Worm (Caenorhabditis elegans) whole organism, late embryonic: ENCODE results near the gene nduf-9.

Experiments used
- Y22D7AL.16 ChIP-seq: sonication (generic microtip); optimal IDR thresholded peaks from 2 replicates; lab custom pipeline; 2016; ENCODE audit warnings: missing genetic modification characterization, missing compliant biosample characterization
- ceh-18 ChIP-seq: sonication (generic microtip); optimal IDR thresholded peaks from 2 replicates; lab custom pipeline; 2016; ENCODE audit warnings: missing genetic modification characterization, missing compliant biosample characterization
- ceh-22 ChIP-seq: sonication (generic microtip); optimal IDR thresholded peaks from 2 replicates; lab custom pipeline; 2017; ENCODE audit warnings: missing biosample characterization, missing genetic modification characterization
- ceh-30 ChIP-seq: fragments of 150-350 bp; optimal IDR thresholded peaks from 2 replicates; lab custom pipeline; 2014; ENCODE audit warnings: missing biosample characterization, missing genetic modification characterization
- ceh-45 ChIP-seq: fragments of 200-800 bp; sonication (Bioruptor generic); IDR thresholded peaks from 2 replicates; pipeline ENCODE4 v1.3.6; 2022; ENCODE audit warnings: missing genetic modification reagents, missing genetic modification characterization, missing compliant biosample characterization
- dmd-4 ChIP-seq: sonication (generic microtip); optimal IDR thresholded peaks from 2 replicates; lab custom pipeline; 2016; ENCODE audit warnings: borderline replicate concordance, missing genetic modification characterization, missing compliant biosample characterization
- dve-1 ChIP-seq: sonication (generic microtip); optimal IDR thresholded peaks from 2 replicates; lab custom pipeline; 2017; ENCODE audit warnings: antibody characterized with exemption, mild to moderate bottlenecking, missing genetic modification characterization, missing compliant biosample characterization
- eyg-1 ChIP-seq: sonication (generic microtip); optimal IDR thresholded peaks from 2 replicates; lab custom pipeline; 2016; ENCODE audit warnings: missing genotype, missing genetic modification characterization, missing compliant biosample characterization
- fkh-6 ChIP-seq: sonication (generic microtip); optimal IDR thresholded peaks from 2 replicates; lab custom pipeline; 2016; ENCODE audit warnings: missing genetic modification characterization, missing compliant biosample characterization
- hlh-6 ChIP-seq: sonication (generic microtip); optimal IDR thresholded peaks from 2 replicates; lab custom pipeline; 2016; ENCODE audit warnings: missing genotype, missing genetic modification characterization, missing compliant biosample characterization
- hlh-8 ChIP-seq: sonication (generic microtip); optimal IDR thresholded peaks from 2 replicates; lab custom pipeline; 2016; ENCODE audit warnings: missing genotype, missing genetic modification characterization, missing compliant biosample characterization
- nfya-1 ChIP-seq: sonication (generic microtip); optimal IDR thresholded peaks from 2 replicates; lab custom pipeline; 2017; ENCODE audit warnings: missing genetic modification characterization, mild to moderate bottlenecking, missing compliant biosample characterization, antibody characterized with exemption, moderate library complexity
- odd-2 ChIP-seq: sonication (generic microtip); optimal IDR thresholded peaks from 2 replicates; lab custom pipeline; 2017; ENCODE audit warnings: antibody characterized with exemption, mild to moderate bottlenecking, missing genetic modification characterization, missing compliant biosample characterization
- pat-9 ChIP-seq: fragments of 200-800 bp; sonication (Bioruptor generic); optimal IDR thresholded peaks from 2 replicates; lab custom pipeline; 2018; ENCODE audit warnings: mild to moderate bottlenecking, missing genetic modification characterization, moderate library complexity, missing compliant biosample characterization
- pax-1 ChIP-seq: fragments of 150-350 bp; optimal IDR thresholded peaks from 2 replicates; lab custom pipeline; 2014; ENCODE audit warnings: missing biosample characterization, missing genetic modification characterization
- pqm-1 ChIP-seq: sonication (generic microtip); optimal IDR thresholded peaks from 2 replicates; lab custom pipeline; 2016; ENCODE audit warnings: missing genetic modification characterization, missing compliant biosample characterization
- pros-1 ChIP-seq: fragments of 150-350 bp; optimal IDR thresholded peaks from 2 replicates; lab custom pipeline; 2014; ENCODE audit warnings: missing biosample characterization, missing genetic modification reagents, missing genetic modification characterization
- ref-2 ChIP-seq: sonication (generic microtip); optimal IDR thresholded peaks from 2 replicates; lab custom pipeline; 2016; ENCODE audit warnings: missing genetic modification characterization, missing compliant biosample characterization
- rnt-1 ChIP-seq: sonication (generic microtip); optimal IDR thresholded peaks from 2 replicates; lab custom pipeline; 2016; ENCODE audit warnings: missing genetic modification characterization, missing compliant biosample characterization
- tbx-2 ChIP-seq: sonication (generic microtip); optimal IDR thresholded peaks from 2 replicates; lab custom pipeline; 2016; ENCODE audit warnings: missing genetic modification characterization, missing compliant biosample characterization
- zip-5 ChIP-seq: sonication (generic microtip); optimal IDR thresholded peaks from 2 replicates; lab custom pipeline; 2016; ENCODE audit warnings: missing genetic modification characterization, missing compliant biosample characterization

Gene nduf-9

DNA sequence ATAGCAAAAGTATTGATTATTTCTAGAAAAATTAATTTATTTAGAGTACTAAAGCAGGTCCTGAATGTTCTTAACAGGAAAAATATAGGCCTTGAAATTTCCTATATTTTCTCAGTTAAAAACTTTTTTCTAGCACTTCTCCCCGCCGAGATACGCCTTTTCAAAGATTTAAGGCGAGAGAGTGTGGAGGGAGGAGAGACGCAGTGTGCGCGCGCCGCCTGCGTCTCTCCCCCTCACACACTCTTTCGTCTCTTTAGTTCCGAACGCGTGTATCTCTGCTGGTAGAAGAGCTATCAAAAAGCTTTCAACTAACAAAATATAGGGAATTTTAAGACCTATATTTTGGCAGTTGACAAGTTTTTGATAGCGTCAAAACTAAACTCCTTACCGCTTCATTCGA is 50.5 kb downstream of the nduf-9 start:
- TF ChIP-seq eyg-1, result no peak
- no peak for TF ChIP-seq tbx-2 (tag; lab: Kevin White, UChicago)
- no peak for TF ChIP-seq zip-5 (tag; lab: Kevin White, UChicago)
- TF ChIP-seq pat-9 (tag; lab: Kevin White, UChicago), result no peak
- TF ChIP-seq pqm-1 (tag; lab: Kevin White, UChicago), result no peak
- TF ChIP-seq ceh-45 (GFP tag; lab: Robert Waterston, UW), result no peak
- no peak for TF ChIP-seq pros-1 (tag; lab: Kevin White, UChicago)
- TF ChIP-seq hlh-8 (tag; lab: Kevin White, UChicago), result no peak
- TF ChIP-seq ceh-30 (tag; lab: Kevin White, UChicago), result no peak
- no peak for TF ChIP-seq nfya-1 (tag; lab: Kevin White, UChicago)
- TF ChIP-seq ceh-22, result no peak
- no peak for TF ChIP-seq ceh-18
- no peak for TF ChIP-seq fkh-6
- TF ChIP-seq Y22D7AL.16, result no peak
- no peak for TF ChIP-seq dve-1
- TF ChIP-seq odd-2 (tag; lab: Kevin White, UChicago), result no peak
- no peak for TF ChIP-seq dmd-4 (tag; lab: Kevin White, UChicago)
- TF ChIP-seq ref-2, result no peak
- TF ChIP-seq pax-1 (tag; lab: Kevin White, UChicago), result no peak
- TF ChIP-seq hlh-6 (tag; lab: Kevin White, UChicago), result no peak
- TF ChIP-seq, all 69 proteins: peak for 0

DNA sequence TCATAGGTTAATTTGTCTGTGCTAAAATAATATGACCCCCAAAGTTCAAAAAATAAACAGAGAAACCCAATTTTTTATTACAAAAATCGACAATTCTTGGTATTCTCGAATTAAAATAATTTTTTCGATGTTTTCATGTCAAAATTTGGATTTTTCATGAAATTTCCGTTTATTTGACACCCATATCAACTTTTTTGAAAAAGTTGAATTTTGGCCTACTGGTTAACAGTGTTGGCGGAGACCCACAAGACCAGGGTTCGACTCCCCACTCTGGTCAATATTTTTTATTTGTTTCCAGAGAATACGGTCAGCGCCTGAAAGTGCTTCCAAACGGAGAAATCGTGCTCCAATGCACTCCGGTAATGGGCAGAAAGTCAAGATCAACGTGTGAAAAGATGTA is 56.6 kb downstream of the nduf-9 start:
- no peak for TF ChIP-seq rnt-1 (tag; lab: Kevin White, UChicago)
